Worm (Caenorhabditis elegans): ENCODE measurements around the gene F55F10.1.
A peak's percentile ranks its signal among the peaks of the same experiment; 100 is the strongest.

The F55F10.1 gene

DNA sequence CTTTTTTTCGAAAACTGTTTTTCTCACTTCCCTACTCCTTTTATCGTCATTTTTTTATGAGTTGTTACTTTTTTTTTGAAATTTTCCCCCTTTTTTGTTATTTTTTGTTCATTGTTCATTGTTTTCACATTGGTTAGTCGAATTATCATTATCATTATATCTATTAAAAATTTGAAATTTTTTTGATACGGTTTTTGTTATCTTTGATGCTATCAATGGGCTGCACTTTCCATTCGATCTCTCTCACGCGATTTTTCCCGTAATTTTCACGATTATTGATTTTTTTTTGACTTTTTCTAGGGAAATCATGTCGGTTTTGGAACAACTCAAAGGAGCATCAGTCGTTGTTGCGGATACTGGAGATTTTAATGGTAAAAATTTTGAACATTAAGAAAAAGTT lies 25.7 kb downstream of the F55F10.1 start, which contains the start of gene tald-1 (continued):
- TF ChIP-seq unc-130 (GFP tag; optimal IDR thresholded peaks at IDR 0.05) (no peak), egl-27 (tag; optimal IDR thresholded peaks at IDR 0.05) (no peak), egl-43 (GFP tag; IDR thresholded peaks at IDR 0.05) (no peak), ztf-11 (tag; optimal IDR thresholded peaks at IDR 0.05) (no peak), tag-97 (GFP tag; IDR thresholded peaks at IDR 0.05) (no peak), daf-12 (tag; optimal IDR thresholded peaks at IDR 0.05) (no peak), php-3 (GFP tag; IDR thresholded peaks at IDR 0.05) (0 out of 2 replicates have a peak, but pooled peaks have one; percentile 13), mxl-2 (GFP tag; conservative IDR thresholded peaks at IDR 0.05) (no peak), ceh-28 (tag; optimal IDR thresholded peaks at IDR 0.05) (peak; percentile 38), mdl-1 (tag; optimal IDR thresholded peaks at IDR 0.05) (no peak), madf-9 (GFP tag; conservative IDR thresholded peaks at IDR 0.05) (no peak), nhr-11 (tag; optimal IDR thresholded peaks at IDR 0.05) (no peak), lin-15B (tag; optimal IDR thresholded peaks at IDR 0.05) (no peak), nhr-28 (tag; optimal IDR thresholded peaks at IDR 0.05) (no peak), nhr-41 (GFP tag; IDR thresholded peaks at IDR 0.05) (no peak), ces-1 (GFP tag; optimal IDR thresholded peaks at IDR 0.05) (no peak), nhr-25 (tag; optimal IDR thresholded peaks at IDR 0.05; ENCODE audit: borderline replicate concordance, insufficient read depth) (no peak), zip-2 (tag; optimal IDR thresholded peaks at IDR 0.05) (no peak), ZK546.5 (tag; optimal IDR thresholded peaks at IDR 0.05) (no peak), hif-1 (tag; optimal IDR thresholded peaks at IDR 0.05) (no peak), spr-1 (tag; optimal IDR thresholded peaks at IDR 0.05) (no peak), mxl-3 (GFP tag; optimal IDR thresholded peaks at IDR 0.05) (no peak), Y105C5A.15 (GFP tag; IDR thresholded peaks at IDR 0.05) (no peak), ceh-62 (tag; optimal IDR thresholded peaks at IDR 0.05) (no peak), fos-1 (tag; optimal IDR thresholded peaks at IDR 0.05) (no peak), lin-29 (GFP tag; IDR thresholded peaks at IDR 0.05) (no peak), fkh-10 (GFP tag; optimal IDR thresholded peaks at IDR 0.05) (no peak), snpc-4 (tag; optimal IDR thresholded peaks at IDR 0.05) (no peak), zag-1 (tag; optimal IDR thresholded peaks at IDR 0.05) (no peak), saeg-2 (GFP tag; IDR thresholded peaks at IDR 0.05) (no peak), hmg-1.1 (GFP tag; IDR thresholded peaks at IDR 0.05) (no peak), F26F4.8 (GFP tag; conservative IDR thresholded peaks at IDR 0.05) (no peak)

DNA sequence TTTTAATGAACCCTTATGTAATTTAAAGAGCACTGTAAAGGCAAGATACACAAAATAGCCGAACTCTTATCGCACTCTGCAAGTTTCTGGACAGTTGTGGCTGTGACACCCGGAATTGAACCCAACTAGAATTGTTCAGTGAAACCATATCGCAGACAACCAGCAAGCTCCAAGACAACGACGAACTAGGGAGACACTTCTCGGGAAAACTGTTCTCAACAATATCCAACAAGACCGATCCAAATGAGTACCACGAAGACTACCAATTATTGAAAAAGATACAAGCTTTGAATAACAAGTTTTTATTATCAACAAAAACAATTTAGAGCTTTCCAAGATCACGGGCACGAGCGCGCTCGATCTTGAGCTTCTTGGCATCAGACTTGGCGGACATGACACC lies 28.2 kb downstream of the F55F10.1 start:
- peak; percentile 90 for TF ChIP-seq snpc-1.2 (GFP tag; IDR thresholded peaks at IDR 0.05)
- peak; percentile 19 for TF ChIP-seq unc-130 (GFP tag; optimal IDR thresholded peaks at IDR 0.05)
- TF ChIP-seq mdt-29 (GFP tag; IDR thresholded peaks at IDR 0.05) = peak; percentile 40; the same call in 1 of the 2 replicates
- peak; percentile 40 for TF ChIP-seq duxl-1 (tag; optimal IDR thresholded peaks at IDR 0.05; ENCODE audit: poor library complexity)
- TF ChIP-seq ceh-44 (GFP tag; IDR thresholded peaks at IDR 0.05) = peak; percentile 38; the same call in 1 of the 2 replicates
- peak; percentile 77; the same call in 1 of the 2 replicates for TF ChIP-seq dmd-8 (GFP tag; IDR thresholded peaks at IDR 0.05)
- peak; percentile 13; the same call in 1 of the 2 replicates for TF ChIP-seq dmd-6 (GFP tag; IDR thresholded peaks at IDR 0.05)
- peak; percentile 85 for TF ChIP-seq F49E8.2 (tag; optimal IDR thresholded peaks at IDR 0.05; ENCODE audit: borderline replicate concordance)
- TF ChIP-seq arid-1 (GFP tag; conservative IDR thresholded peaks at IDR 0.05) = peak; percentile 60; the same call in 1 of the 2 replicates
- 0 out of 4 replicates have a peak, but pooled peaks of 1 of the 2 experiments have one; percentile 60 for TF ChIP-seq madf-5 (GFP tag; IDR thresholded peaks at IDR 0.05)
- peak; percentile 79 for TF ChIP-seq Y48G9A.11 (GFP tag; IDR thresholded peaks at IDR 0.05)
- TF ChIP-seq Y5F2A.4 (GFP tag; optimal IDR thresholded peaks at IDR 0.05) = peak; percentile 3
- peak; percentile 48; the same call in 1 of the 2 replicates for TF ChIP-seq zfp-3 (GFP tag; conservative IDR thresholded peaks at IDR 0.05)
- peak; percentile 54; the same call in 1 of the 2 replicates for TF ChIP-seq ctbp-1 (GFP tag; IDR thresholded peaks at IDR 0.05)
- TF ChIP-seq mes-2 (tag; optimal IDR thresholded peaks at IDR 0.05; ENCODE audit: poor library complexity, severe bottlenecking) = peak; percentile 24
- 0 out of 2 replicates have a peak, but pooled peaks have one; percentile 43 for TF ChIP-seq nhr-42 (GFP tag; IDR thresholded peaks at IDR 0.05)
- TF ChIP-seq ama-1 (optimal IDR thresholded peaks at IDR 0.05) = peak; percentile 28
- peak; percentile 77; the same call in 1 of the 2 replicates for TF ChIP-seq daf-19 (GFP tag; conservative IDR thresholded peaks at IDR 0.05)
- TF ChIP-seq lin-38 (GFP tag; IDR thresholded peaks at IDR 0.05) = peak; percentile 87
- peak; percentile 5; the same call in 1 of the 2 replicates for TF ChIP-seq egl-43 (GFP tag; IDR thresholded peaks at IDR 0.05)
- 0 out of 2 replicates have a peak, but pooled peaks have one; percentile 30 for TF ChIP-seq mxl-2 (GFP tag; conservative IDR thresholded peaks at IDR 0.05)

Data from whole organism, L4 larva.